Fruit fly (Drosophila melanogaster) whole organism, pupa: ENCODE results near the gene RpS28a.

Source experiments
- CG10348 ChIP-seq: fragments of 200-800 bp; sonication (Bioruptor generic); IDR thresholded peaks from 2 replicates; pipeline ENCODE4 v1.3.6; 2022; ENCODE audit warnings: missing biosample characterization, missing genetic modification characterization
- CG12605 ChIP-seq: fragments of 200-800 bp; sonication (Bioruptor generic); IDR thresholded peaks from 2 replicates; pipeline ENCODE4 v1.3.6; 2022; ENCODE audit warnings: missing biosample characterization, missing genetic modification characterization
- CG13204 ChIP-seq: fragments of 200-800 bp; sonication (Bioruptor generic); optimal IDR thresholded peaks from 2 replicates; lab custom pipeline; 2018; ENCODE audit warnings: missing biosample characterization, mild to moderate bottlenecking, missing genetic modification characterization, moderate library complexity
- CG14655 ChIP-seq: fragments of 200-800 bp; sonication (Bioruptor generic); optimal IDR thresholded peaks from 3 replicates; lab custom pipeline; 2017; ENCODE audit warnings: mild to moderate bottlenecking, missing biosample characterization, missing genetic modification reagents, missing genetic modification characterization
- CG15710 ChIP-seq: fragments of 200-800 bp; sonication (Bioruptor generic); optimal IDR thresholded peaks from 2 replicates; lab custom pipeline; 2018; ENCODE audit warnings: missing biosample characterization, mild to moderate bottlenecking, missing genetic modification characterization, moderate library complexity
- CG17806 ChIP-seq: fragments of 200-800 bp; sonication (Bioruptor generic); optimal IDR thresholded peaks from 2 replicates; lab custom pipeline; 2018; ENCODE audit warnings: missing biosample characterization, mild to moderate bottlenecking, missing genetic modification characterization, moderate library complexity
- CG32121 ChIP-seq: fragments of 200-800 bp; sonication (Bioruptor generic); IDR thresholded peaks from 2 replicates; pipeline ENCODE4 v1.3.6; 2022; ENCODE audit warnings: missing biosample characterization, missing genetic modification characterization
- CG34367 ChIP-seq: fragments of 200-800 bp; sonication (Bioruptor generic); optimal IDR thresholded peaks from 2 replicates; lab custom pipeline; 2018; ENCODE audit warnings: missing biosample characterization, mild to moderate bottlenecking, missing genetic modification characterization
- CG4496 ChIP-seq: fragments of 200-800 bp; sonication (Bioruptor generic); IDR thresholded peaks from 3 replicates; pipeline ENCODE4 v1.3.6; 2022; ENCODE audit warnings: missing biosample characterization, missing genetic modification characterization
- CG8159 ChIP-seq: fragments of 200-800 bp; sonication (Bioruptor generic); optimal IDR thresholded peaks from 3 replicates; lab custom pipeline; 2018; ENCODE audit warnings: missing biosample characterization, mild to moderate bottlenecking, missing genetic modification characterization, moderate library complexity
- CG8301 ChIP-seq: fragments of 200-800 bp; sonication (Bioruptor generic); optimal IDR thresholded peaks from 2 replicates; lab custom pipeline; 2018; ENCODE audit warnings: missing biosample characterization, mild to moderate bottlenecking, missing genetic modification characterization
- CG9948 ChIP-seq: fragments of 200-800 bp; sonication (Bioruptor generic); optimal IDR thresholded peaks from 2 replicates; lab custom pipeline; 2018; ENCODE audit warnings: missing biosample characterization, mild to moderate bottlenecking, missing genetic modification characterization, moderate library complexity
- D1 ChIP-seq: fragments of 200-800 bp; sonication (Bioruptor generic); optimal IDR thresholded peaks from 2 replicates; lab custom pipeline; 2018; ENCODE audit warnings: missing biosample characterization, mild to moderate bottlenecking, missing genetic modification characterization, moderate library complexity
- EcR ChIP-seq: fragments of 200-800 bp; sonication (Bioruptor generic); optimal IDR thresholded peaks from 3 replicates; lab custom pipeline; 2019; ENCODE audit warnings: missing biosample characterization, missing genetic modification characterization, mild to moderate bottlenecking, moderate library complexity, missing genetic modification reagents
- Ets98B ChIP-seq: fragments of 200-800 bp; sonication (Bioruptor generic); IDR thresholded peaks from 2 replicates; pipeline ENCODE4 v1.3.6; 2022; ENCODE audit warnings: missing biosample characterization, missing genetic modification characterization
- Pif1A ChIP-seq: fragments of 200-800 bp; sonication (Bioruptor generic); optimal IDR thresholded peaks from 3 replicates; lab custom pipeline; 2016; ENCODE audit warnings: missing biosample characterization, missing genetic modification characterization
- Pif1B ChIP-seq: fragments of 200-800 bp; sonication (Bioruptor generic); optimal IDR thresholded peaks from 3 replicates; lab custom pipeline; 2016; ENCODE audit warnings: missing biosample characterization, missing genetic modification characterization
- Snoo ChIP-seq: fragments of 200-800 bp; sonication (Bioruptor generic); optimal IDR thresholded peaks from 3 replicates; lab custom pipeline; 2017; ENCODE audit warnings: missing biosample characterization, mild to moderate bottlenecking, missing genetic modification characterization, inconsistent platforms
- fd96Ca ChIP-seq: fragments of 200-800 bp; sonication (Bioruptor generic); IDR thresholded peaks from 3 replicates; pipeline ENCODE4 v1.3.6; 2022; ENCODE audit warnings: missing biosample characterization, missing genetic modification characterization
- gl ChIP-seq: fragments of 200-800 bp; sonication (Bioruptor generic); optimal IDR thresholded peaks from 2 replicates; lab custom pipeline; 2018; ENCODE audit warnings: missing biosample characterization, mild to moderate bottlenecking, missing genetic modification characterization
- rn ChIP-seq: fragments of 200-800 bp; sonication (Bioruptor generic); IDR thresholded peaks from 2 replicates; pipeline ENCODE4 v1.3.6; 2022; ENCODE audit warnings: missing biosample characterization, missing genetic modification characterization

The RpS28a gene

dm6 chr3R:30055915-30056544, 33.6 kb upstream of the RpS28a start, which contains the start of the genes Rpp14b and spn-A:
Gene Rpp14b, plus strand, starts transcription at chr3R:30055957.
Gene spn-A, minus strand, starts transcription at chr3R:30056037.
- TF ChIP-seq Ets98B (GFP tag; lab: Robert Waterston, UW) (peak; percentile 39; the same call in 1 of the 2 replicates), EcR (GFP tag; lab: Kevin White, UChicago) (no peak), CG15710 (tag; lab: Kevin White, UChicago) (peak; percentile 43), fd96Ca (peak; percentile 46; the same call in 1 of the 3 replicates), CG17806 (tag; lab: Kevin White, UChicago) (peak; percentile 21), CG14655 (GFP tag; lab: Kevin White, UChicago) (no peak), Snoo (tag; lab: Kevin White, UChicago) (peak; percentile 15), CG13204 (GFP tag; lab: Kevin White, UChicago) (no peak)
- TF ChIP-seq, all 21 proteins: peak for 5

dm6 chr3R:30052455-30053046, 30.1 kb upstream of the RpS28a start, which contains the start of gene Jasper:
Gene Jasper, plus strand, starts transcription at chr3R:30052514.
- TF ChIP-seq gl (tag; lab: Kevin White, UChicago), result no peak
- TF ChIP-seq Pif1A, result no peak
- no peak for TF ChIP-seq CG8159
- TF ChIP-seq CG15710 (tag; lab: Kevin White, UChicago), result no peak
- no peak for TF ChIP-seq CG34367
- no peak for TF ChIP-seq EcR (GFP tag; lab: Kevin White, UChicago)
- no peak for TF ChIP-seq rn (GFP tag; lab: Robert Waterston, UW)
- no peak; the same call in 2 of the 3 replicates for TF ChIP-seq CG4496
- TF ChIP-seq Ets98B (GFP tag; lab: Robert Waterston, UW), result no peak
- TF ChIP-seq CG12605 (GFP tag; lab: Robert Waterston, UW), result no peak
- no peak for TF ChIP-seq CG9948 (tag; lab: Kevin White, UChicago)
- no peak for TF ChIP-seq CG10348 (GFP tag; lab: Robert Waterston, UW)
- TF ChIP-seq CG8301, result no peak
- TF ChIP-seq, all 21 proteins: peak for 0

dm6 chr3R:30051933-30052332, 29.5 kb upstream of the RpS28a start, which contains the start of gene CG15528:
Gene CG15528, minus strand, starts transcription at chr3R:30052112.
- no peak for TF ChIP-seq Pif1A
- TF ChIP-seq CG34367, result no peak
- TF ChIP-seq EcR (GFP tag; lab: Kevin White, UChicago), result no peak
- no peak for TF ChIP-seq CG12605 (GFP tag; lab: Robert Waterston, UW)
- TF ChIP-seq CG17806 (tag; lab: Kevin White, UChicago), result no peak
- TF ChIP-seq CG32121 (GFP tag; lab: Robert Waterston, UW), result no peak
- TF ChIP-seq Ets98B (GFP tag; lab: Robert Waterston, UW), result no peak
- TF ChIP-seq CG15710 (tag; lab: Kevin White, UChicago), result no peak
- TF ChIP-seq CG8159, result no peak
- no peak for TF ChIP-seq D1 (tag; lab: Kevin White, UChicago)
- TF ChIP-seq CG10348 (GFP tag; lab: Robert Waterston, UW), result no peak

- TF ChIP-seq Pif1B (GFP tag; lab: Kevin White, UChicago) (no peak), CG14655 (GFP tag; lab: Kevin White, UChicago) (no peak), CG8159 (no peak), CG4496 (no peak), CG12605 (GFP tag; lab: Robert Waterston, UW) (no peak), EcR (GFP tag; lab: Kevin White, UChicago) (no peak), CG10348 (GFP tag; lab: Robert Waterston, UW) (no peak), CG9948 (tag; lab: Kevin White, UChicago) (no peak), Snoo (tag; lab: Kevin White, UChicago) (no peak), CG32121 (GFP tag; lab: Robert Waterston, UW) (no peak), CG13204 (GFP tag; lab: Kevin White, UChicago) (no peak), Ets98B (GFP tag; lab: Robert Waterston, UW) (no peak), D1 (tag; lab: Kevin White, UChicago) (no peak), gl (tag; lab: Kevin White, UChicago) (no peak)
- TF ChIP-seq, all 21 proteins: peak for 0
Measured at dm6 chr3R:30050448-30050847, 28.0 kb upstream of the RpS28a start.

dm6 chr3R:30046029-30047001, 23.9 kb upstream of the RpS28a start, which contains the start of the genes RpL32 and CG7943:
Gene RpL32, minus strand, starts transcription at chr3R:30046161.
Gene CG7943, plus strand, starts transcription at chr3R:30046470.
- peak; percentile 83 for TF ChIP-seq CG15710 (tag; lab: Kevin White, UChicago)
- peak; percentile 92 for TF ChIP-seq Ets98B (GFP tag; lab: Robert Waterston, UW)
- peak; percentile 94 for TF ChIP-seq CG4496
- TF ChIP-seq CG9948 (tag; lab: Kevin White, UChicago), result peak; percentile 76
- peak; percentile 95 for TF ChIP-seq fd96Ca
- peak; percentile 84 for TF ChIP-seq CG10348 (GFP tag; lab: Robert Waterston, UW)
- TF ChIP-seq D1 (tag; lab: Kevin White, UChicago), result no peak
- TF ChIP-seq CG13204 (GFP tag; lab: Kevin White, UChicago), result no peak
- peak; percentile 78 for TF ChIP-seq CG12605 (GFP tag; lab: Robert Waterston, UW)
- peak; percentile 77 for TF ChIP-seq CG34367
- TF ChIP-seq rn (GFP tag; lab: Robert Waterston, UW), result peak; percentile 73
- peak; percentile 94 for TF ChIP-seq Pif1B (GFP tag; lab: Kevin White, UChicago)
- TF ChIP-seq CG8159, result peak; percentile 84
- TF ChIP-seq EcR (GFP tag; lab: Kevin White, UChicago), result no peak
- no peak for TF ChIP-seq CG14655 (GFP tag; lab: Kevin White, UChicago)
- TF ChIP-seq CG32121 (GFP tag; lab: Robert Waterston, UW), result peak; percentile 89
- TF ChIP-seq CG17806 (tag; lab: Kevin White, UChicago), result peak; percentile 83
- peak; percentile 88 for TF ChIP-seq Pif1A
- TF ChIP-seq Snoo (tag; lab: Kevin White, UChicago), result peak; percentile 94
- TF ChIP-seq CG8301, result peak; percentile 81
- peak; percentile 78 for TF ChIP-seq gl (tag; lab: Kevin White, UChicago)
- TF ChIP-seq, all 21 proteins: peak for 17
